Fruit fly (Drosophila melanogaster): Measurements from ENCODE around the gene Smyd5.

dm6 chr3R:21206327-21206728 is 12.3 kb downstream of the Smyd5 start:
- no peak for TF ChIP-seq slou (GFP tag; optimal IDR thresholded peaks at IDR 0.05)
- TF ChIP-seq Optix (GFP tag; IDR thresholded peaks at IDR 0.05), result no peak
- no peak for TF ChIP-seq CG4328 (GFP tag; optimal IDR thresholded peaks at IDR 0.05)
